Fruit fly (Drosophila melanogaster) whole organism: ENCODE measurements around the gene CG42835.

ENCODE experiments used
- CG8478 ChIP-seq: fragments of >200 bp; optimal IDR thresholded peaks from 2 replicates; lab custom pipeline; 2018; ENCODE audit warnings: inconsistent platforms
- Dll ChIP-seq: fragments of >200 bp; optimal IDR thresholded peaks from 2 replicates; lab custom pipeline; 2017
- EcR ChIP-seq, 2 experiments: fragments of >200 bp; optimal IDR thresholded peaks; 2 replicates each; lab custom pipeline; 2017; ENCODE audit warnings: missing biosample characterization in 2 of 2, missing genetic modification characterization in 2 of 2, missing genetic modification reagents in 2 of 2
- psq ChIP-seq: fragments of >200 bp; optimal IDR thresholded peaks from 2 replicates; lab custom pipeline; 2017
- usp ChIP-seq: fragments of >200 bp; optimal IDR thresholded peaks from 2 replicates; lab custom pipeline; 2017; ENCODE audit warnings: missing biosample characterization, missing genetic modification characterization, mixed read lengths

dm6 chr3R:17430481-17430880 lies 10.0 kb downstream of the CG42835 start:
- no peak for TF ChIP-seq CG8478 (lab: Kevin White, UChicago)
- no peak for TF ChIP-seq EcR (GFP tag; optimal IDR thresholded peaks at IDR 0.05; lab: Kevin White, UChicago)
- TF ChIP-seq usp: no peak
- no peak for TF ChIP-seq psq
- no peak for TF ChIP-seq Dll (lab: Kevin White, UChicago)
